Worm (Caenorhabditis elegans) whole organism, L4 larva: Measurements from ENCODE around the gene hlh-1.

Experiments
- D1046.2 ChIP-seq: fragments of 200-800 bp; sonication (Bioruptor generic); IDR thresholded peaks from 2 replicates; pipeline ENCODE4 v1.3.6; 2022; ENCODE audit warnings: missing genetic modification characterization, missing compliant biosample characterization
- F10B5.3 ChIP-seq: sonication (generic microtip); optimal IDR thresholded peaks from 2 replicates; lab custom pipeline; 2016; ENCODE audit warnings: mild to moderate bottlenecking, missing genetic modification characterization, missing compliant biosample characterization
- F49E8.2 ChIP-seq: sonication (generic microtip); optimal IDR thresholded peaks from 2 replicates; lab custom pipeline; 2016; ENCODE audit warnings: missing compliant biosample characterization, mild to moderate bottlenecking, missing genetic modification characterization, borderline replicate concordance
- T20F7.1 ChIP-seq: fragments of 200-800 bp; sonication (Bioruptor generic); optimal IDR thresholded peaks from 2 replicates; lab custom pipeline; 2018; ENCODE audit warnings: mild to moderate bottlenecking, missing genetic modification characterization, missing compliant biosample characterization
- Y75B8A.6 ChIP-seq: fragments of 200-800 bp; sonication (Bioruptor generic); IDR thresholded peaks from 2 replicates; pipeline ENCODE4 v1.3.6; 2022; ENCODE audit warnings: missing genetic modification reagents, missing genetic modification characterization, missing compliant biosample characterization
- ZK337.2 ChIP-seq: fragments of 200-800 bp; sonication (Bioruptor generic); IDR thresholded peaks from 2 replicates; pipeline ENCODE4 v1.3.6; 2022; ENCODE audit warnings: missing genetic modification reagents, missing genetic modification characterization, missing compliant biosample characterization
- aly-2 ChIP-seq: sonication (generic microtip); optimal IDR thresholded peaks from 2 replicates; lab custom pipeline; 2018; ENCODE audit warnings: missing biosample characterization, missing genetic modification characterization
- ama-1 ChIP-seq: fragments of 150-350 bp; optimal IDR thresholded peaks from 2 replicates; lab custom pipeline; 2014; ENCODE audit warnings: inconsistent platforms, mixed read lengths
- ceh-20 ChIP-seq: fragments of 200-800 bp; sonication (Bioruptor generic); IDR thresholded peaks from 2 replicates; pipeline ENCODE4 v1.3.6; 2022; ENCODE audit warnings: missing genetic modification reagents, missing genetic modification characterization, missing compliant biosample characterization
- ceh-32 ChIP-seq: sonication (generic microtip); optimal IDR thresholded peaks from 2 replicates; lab custom pipeline; 2016; ENCODE audit warnings: mild to moderate bottlenecking, missing genetic modification characterization, missing compliant biosample characterization; ENCODE audit not compliant: poor library complexity
- ceh-82 ChIP-seq: sonication (generic microtip); optimal IDR thresholded peaks from 2 replicates; lab custom pipeline; 2017; ENCODE audit warnings: missing biosample characterization, missing genetic modification characterization
- ces-1 ChIP-seq: fragments of 150-350 bp; sonication (generic microtip); optimal IDR thresholded peaks from 4 replicates; lab custom pipeline; 2014; ENCODE audit warnings: missing biosample characterization, missing genetic modification reagents, missing genetic modification characterization
- cey-2 ChIP-seq: sonication (generic microtip); optimal IDR thresholded peaks from 3 replicates; lab custom pipeline; 2017; ENCODE audit warnings: missing genetic modification characterization, mild to moderate bottlenecking, missing compliant biosample characterization, antibody characterized with exemption, borderline replicate concordance; ENCODE audit not compliant: insufficient read depth
- ctbp-1 ChIP-seq: fragments of 200-800 bp; sonication (Bioruptor generic); IDR thresholded peaks from 2 replicates; pipeline ENCODE4 v1.3.6; 2022; ENCODE audit warnings: missing genetic modification reagents, missing genetic modification characterization, missing compliant biosample characterization
- daf-12 ChIP-seq: fragments of 150-350 bp; optimal IDR thresholded peaks from 2 replicates; lab custom pipeline; 2014; ENCODE audit warnings: missing biosample characterization, missing genetic modification reagents, missing genetic modification characterization
- daf-16 ChIP-seq, 3 experiments: sonication (generic microtip); optimal IDR thresholded peaks; 2 replicates each; lab custom pipeline; 2016 to 2017; ENCODE audit warnings: missing genetic modification characterization in 3 of 3, missing genetic modification reagents in 3 of 3, mild to moderate bottlenecking in 2 of 3, missing compliant biosample characterization in 2 of 3, missing biosample characterization in 1 of 3, moderate library complexity in 1 of 3
- daf-19 ChIP-seq: fragments of 200-800 bp; sonication (Bioruptor generic); conservative IDR thresholded peaks from 2 replicates; pipeline ENCODE4 v1.3.6; 2022; ENCODE audit warnings: missing genetic modification characterization, missing compliant biosample characterization
- dmd-6 ChIP-seq: fragments of 200-800 bp; sonication (Bioruptor generic); IDR thresholded peaks from 2 replicates; pipeline ENCODE4 v1.3.6; 2022; ENCODE audit warnings: missing genetic modification reagents, missing genetic modification characterization, missing compliant biosample characterization
- dpl-1 ChIP-seq: fragments of 150-350 bp; optimal IDR thresholded peaks from 2 replicates; lab custom pipeline; 2014; ENCODE audit warnings: missing biosample characterization, missing genetic modification reagents, missing genetic modification characterization
- duxl-1 ChIP-seq: sonication (generic microtip); optimal IDR thresholded peaks from 2 replicates; lab custom pipeline; 2016; ENCODE audit warnings: mild to moderate bottlenecking, missing genetic modification characterization, moderate library complexity, missing compliant biosample characterization; ENCODE audit not compliant: poor library complexity
- dve-1 ChIP-seq: sonication (generic microtip); optimal IDR thresholded peaks from 2 replicates; lab custom pipeline; 2017; ENCODE audit warnings: antibody characterized with exemption, mild to moderate bottlenecking, missing genetic modification characterization, missing compliant biosample characterization; ENCODE audit not compliant: insufficient read depth
- egl-43 ChIP-seq: fragments of 200-800 bp; sonication (Bioruptor generic); IDR thresholded peaks from 2 replicates; pipeline ENCODE4 v1.3.6; 2022; ENCODE audit warnings: missing genetic modification reagents, missing genetic modification characterization, missing compliant biosample characterization
- hlh-11 ChIP-seq: fragments of 200-800 bp; sonication (Bioruptor generic); optimal IDR thresholded peaks from 2 replicates; lab custom pipeline; 2018; ENCODE audit warnings: mild to moderate bottlenecking, missing genetic modification characterization, missing compliant biosample characterization
- hmg-1.1 ChIP-seq: fragments of 200-800 bp; sonication (Bioruptor generic); IDR thresholded peaks from 2 replicates; pipeline ENCODE4 v1.3.6; 2022; ENCODE audit warnings: missing genetic modification reagents, missing genetic modification characterization, missing compliant biosample characterization
- lin-13 ChIP-seq: fragments of 150-350 bp; optimal IDR thresholded peaks from 2 replicates; lab custom pipeline; 2014; ENCODE audit warnings: missing biosample characterization, missing genetic modification reagents, missing genetic modification characterization
- lin-29 ChIP-seq: fragments of 200-800 bp; sonication (Bioruptor generic); IDR thresholded peaks from 2 replicates; pipeline ENCODE4 v1.3.6; 2022; ENCODE audit warnings: missing genetic modification reagents, missing genetic modification characterization, missing compliant biosample characterization
- lsy-2 ChIP-seq, 2 experiments: fragments of 150-350 bp in 1 of 2; sonication (generic microtip) in 1 of 2; optimal IDR thresholded peaks; 2 replicates each; lab custom pipeline; 2014 to 2017; ENCODE audit warnings: missing biosample characterization in 2 of 2, missing genetic modification characterization in 2 of 2
- madf-5 ChIP-seq, 2 experiments: fragments of 200-800 bp; sonication (Bioruptor generic); IDR thresholded peaks; 2 replicates each; pipeline ENCODE4 v1.3.6; 2022; ENCODE audit warnings: missing compliant biosample characterization in 2 of 2, missing genetic modification characterization in 2 of 2
- madf-9 ChIP-seq: fragments of 200-800 bp; sonication (Bioruptor generic); conservative IDR thresholded peaks from 2 replicates; pipeline ENCODE4 v1.3.6; 2022; ENCODE audit warnings: missing genetic modification reagents, missing genetic modification characterization, missing compliant biosample characterization
- mep-1 ChIP-seq: fragments of 150-350 bp; sonication (generic microtip); optimal IDR thresholded peaks from 3 replicates; lab custom pipeline; 2014; ENCODE audit warnings: missing biosample characterization, missing genetic modification characterization
- mes-2 ChIP-seq: sonication (generic microtip); optimal IDR thresholded peaks from 2 replicates; lab custom pipeline; 2016; ENCODE audit warnings: missing genotype, mild to moderate bottlenecking, missing genetic modification characterization, missing compliant biosample characterization; ENCODE audit not compliant: poor library complexity, severe bottlenecking
- nhr-28 ChIP-seq: fragments of 150-350 bp; optimal IDR thresholded peaks from 2 replicates; lab custom pipeline; 2014; ENCODE audit warnings: missing biosample characterization, missing genetic modification characterization
- nhr-41 ChIP-seq: fragments of 200-800 bp; sonication (Bioruptor generic); IDR thresholded peaks from 2 replicates; pipeline ENCODE4 v1.3.6; 2022; ENCODE audit warnings: missing genetic modification reagents, missing genetic modification characterization, missing compliant biosample characterization
- nhr-42 ChIP-seq: fragments of 200-800 bp; sonication (Bioruptor generic); IDR thresholded peaks from 2 replicates; pipeline ENCODE4 v1.3.6; 2022; ENCODE audit warnings: missing genetic modification characterization, missing compliant biosample characterization
- nhr-48 ChIP-seq: sonication (generic microtip); optimal IDR thresholded peaks from 2 replicates; lab custom pipeline; 2016; ENCODE audit warnings: mild to moderate bottlenecking, missing genetic modification characterization, missing compliant biosample characterization
- nhr-76 ChIP-seq: fragments of 150-350 bp; optimal IDR thresholded peaks from 2 replicates; lab custom pipeline; 2014; ENCODE audit warnings: missing biosample characterization, missing genetic modification characterization
- nhr-77 ChIP-seq: fragments of 150-350 bp; optimal IDR thresholded peaks from 2 replicates; lab custom pipeline; 2014; ENCODE audit warnings: missing biosample characterization, missing genetic modification characterization
- pha-4 ChIP-seq, 2 experiments: fragments of 150-350 bp in 1 of 2; fragments of 200-800 bp in 1 of 2; sonication (Bioruptor generic) in 1 of 2; IDR thresholded peaks in 1 of 2; optimal IDR thresholded peaks in 1 of 2; 2 replicates each; pipeline versions ENCODE4 v1.3.6 to Lab custom; 2014 to 2022; ENCODE audit warnings: missing genetic modification characterization in 2 of 2, missing genetic modification reagents in 2 of 2, missing biosample characterization in 1 of 2, missing compliant biosample characterization in 1 of 2
- php-3 ChIP-seq: fragments of 200-800 bp; sonication (Bioruptor generic); IDR thresholded peaks from 2 replicates; pipeline ENCODE4 v1.3.6; 2022; ENCODE audit warnings: missing genetic modification reagents, missing genetic modification characterization, missing compliant biosample characterization
- spr-1 ChIP-seq: sonication (generic microtip); optimal IDR thresholded peaks from 2 replicates; lab custom pipeline; 2016; ENCODE audit warnings: mild to moderate bottlenecking, missing genetic modification characterization, missing compliant biosample characterization
- tag-97 ChIP-seq: fragments of 200-800 bp; sonication (Bioruptor generic); IDR thresholded peaks from 2 replicates; pipeline ENCODE4 v1.3.6; 2022; ENCODE audit warnings: missing genetic modification characterization, missing compliant biosample characterization
- unc-39 ChIP-seq: sonication (generic microtip); optimal IDR thresholded peaks from 2 replicates; lab custom pipeline; 2017; ENCODE audit warnings: missing biosample characterization, missing genetic modification characterization
- zag-1 ChIP-seq: fragments of 150-350 bp; optimal IDR thresholded peaks from 2 replicates; lab custom pipeline; 2014; ENCODE audit warnings: missing biosample characterization, missing genetic modification characterization
- zfp-2 ChIP-seq: sonication (generic microtip); optimal IDR thresholded peaks from 2 replicates; lab custom pipeline; 2016; ENCODE audit warnings: mild to moderate bottlenecking, missing genetic modification characterization, missing compliant biosample characterization
- zfp-3 ChIP-seq: fragments of 200-800 bp; sonication (Bioruptor generic); conservative IDR thresholded peaks from 2 replicates; pipeline ENCODE4 v1.3.6; 2022; ENCODE audit warnings: missing genetic modification reagents, missing genetic modification characterization, missing compliant biosample characterization
- zip-2 ChIP-seq: fragments of 150-350 bp; optimal IDR thresholded peaks from 2 replicates; lab custom pipeline; 2014; ENCODE audit warnings: missing biosample characterization, missing genetic modification characterization
- ztf-7 ChIP-seq: fragments of 150-350 bp; optimal IDR thresholded peaks from 2 replicates; lab custom pipeline; 2014; ENCODE audit warnings: missing biosample characterization, missing genetic modification characterization

The hlh-1 gene

ce11 chrII:4506552-4507291 is 11.7 kb upstream of the hlh-1 start (continued):
- no peak for TF ChIP-seq nhr-48 (tag; lab: Kevin White, UChicago)
- TF ChIP-seq, all 104 proteins: peak for 27

ce11 chrII:4507669-4508068 is 10.7 kb upstream of the hlh-1 start:
- TF ChIP-seq ces-1 (GFP tag; lab: Kevin White, UChicago) (no peak), ceh-32 (tag; lab: Kevin White, UChicago) (no peak), dpl-1 (GFP tag; lab: Kevin White, UChicago) (peak; percentile 21), mep-1 (peak; percentile 26), lin-13 (GFP tag; lab: Kevin White, UChicago) (no peak), unc-39 (tag; lab: Kevin White, UChicago) (no peak), ceh-20 (GFP tag; lab: Robert Waterston, UW) (no peak), cey-2 (tag; lab: Kevin White, UChicago) (no peak), daf-12 (tag; lab: Kevin White, UChicago) (no peak), zfp-3 (no peak), F10B5.3 (tag; lab: Kevin White, UChicago) (no peak), daf-19 (GFP tag; lab: Robert Waterston, UW) (no peak), hlh-11 (tag; lab: Kevin White, UChicago) (peak; percentile 57), aly-2 (tag; lab: Kevin White, UChicago) (no peak), madf-9 (GFP tag; lab: Robert Waterston, UW) (no peak), ZK337.2 (GFP tag; lab: Robert Waterston, UW) (no peak), tag-97 (GFP tag; lab: Robert Waterston, UW) (no peak), mes-2 (tag; lab: Kevin White, UChicago) (peak; percentile 48), daf-16 (GFP tag; optimal IDR thresholded peaks at IDR 0.05; lab: Kevin White, UChicago) (no peak), daf-16 (tag; optimal IDR thresholded peaks at IDR 0.05; lab: Kevin White, UChicago) (peak; percentile 98), ctbp-1 (no peak), lin-29 (no peak), ama-1 (no peak), zip-2 (no peak), pha-4 (GFP tag; IDR thresholded peaks at IDR 0.05; lab: Robert Waterston, UW) (no peak), pha-4 (tag; optimal IDR thresholded peaks at IDR 0.05; lab: Kevin White, UChicago) (peak; percentile 70), nhr-76 (tag; lab: Kevin White, UChicago) (no peak), php-3 (GFP tag; lab: Robert Waterston, UW) (no peak), nhr-77 (tag; lab: Kevin White, UChicago) (peak; percentile 53), dmd-6 (GFP tag; lab: Robert Waterston, UW) (0 out of 2 replicates have a peak, but pooled peaks have one; percentile 29), T20F7.1 (no peak), nhr-28 (tag; lab: Kevin White, UChicago) (peak; percentile 84), duxl-1 (tag; lab: Kevin White, UChicago) (no peak), hmg-1.1 (GFP tag; lab: Robert Waterston, UW) (no peak), D1046.2 (no peak), spr-1 (tag; lab: Kevin White, UChicago) (no peak), Y75B8A.6 (GFP tag; lab: Robert Waterston, UW) (no peak), nhr-41 (GFP tag; lab: Robert Waterston, UW) (no peak), ztf-7 (tag; lab: Kevin White, UChicago) (peak; percentile 15), egl-43 (GFP tag; lab: Robert Waterston, UW) (no peak), nhr-42 (GFP tag; lab: Robert Waterston, UW) (no peak), zag-1 (no peak), madf-5 (GFP tag; IDR thresholded peaks at IDR 0.05; lab: Robert Waterston, UW) (no peak), ceh-82 (no peak), F49E8.2 (tag; lab: Kevin White, UChicago) (no peak), dve-1 (peak; percentile 68), zfp-2 (tag; lab: Kevin White, UChicago) (no peak), lsy-2 (tag; optimal IDR thresholded peaks at IDR 0.05; lab: Kevin White, UChicago) (peak in 1 of 2 experiments; percentile 43)
